Fruit fly (Drosophila melanogaster): Measurements from ENCODE around the gene mmy.

The mmy gene

dm6 chr2L:6473076-6474037 lies at the start of gene mmy:
Gene mmy (minus strand): TSS chr2L:6473904.
- TF ChIP-seq ttk (optimal IDR thresholded peaks at IDR 0.05) (no peak), Sin3A (optimal IDR thresholded peaks at IDR 0.05) (no peak), psq (optimal IDR thresholded peaks at IDR 0.05) (no peak), Myc (optimal IDR thresholded peaks at IDR 0.05) (no peak), insv (optimal IDR thresholded peaks at IDR 0.05) (no peak), h (optimal IDR thresholded peaks at IDR 0.05) (no peak)

dm6 chr2L:6513948-6514347 lies 40.2 kb upstream of the mmy start:
- no peak for TF ChIP-seq Sin3A (optimal IDR thresholded peaks at IDR 0.05)
- no peak for TF ChIP-seq insv (optimal IDR thresholded peaks at IDR 0.05)
- TF ChIP-seq Myc (optimal IDR thresholded peaks at IDR 0.05), result no peak
- no peak for TF ChIP-seq h (optimal IDR thresholded peaks at IDR 0.05)
- no peak for TF ChIP-seq psq (optimal IDR thresholded peaks at IDR 0.05)
- no peak for TF ChIP-seq ttk (optimal IDR thresholded peaks at IDR 0.05)

dm6 chr2L:6508666-6509065 lies 35.0 kb upstream of the mmy start:
- TF ChIP-seq Myc (optimal IDR thresholded peaks at IDR 0.05), result no peak
- TF ChIP-seq ttk (optimal IDR thresholded peaks at IDR 0.05), result no peak
- no peak for TF ChIP-seq insv (optimal IDR thresholded peaks at IDR 0.05)
- no peak for TF ChIP-seq h (optimal IDR thresholded peaks at IDR 0.05)
- no peak for TF ChIP-seq psq (optimal IDR thresholded peaks at IDR 0.05)
- TF ChIP-seq Sin3A (optimal IDR thresholded peaks at IDR 0.05), result no peak

dm6 chr2L:6503724-6504037 lies 30.0 kb upstream of the mmy start:
- no peak for TF ChIP-seq psq (optimal IDR thresholded peaks at IDR 0.05)
- TF ChIP-seq h (optimal IDR thresholded peaks at IDR 0.05), result no peak
- no peak for TF ChIP-seq Myc (optimal IDR thresholded peaks at IDR 0.05)
- no peak for TF ChIP-seq insv (optimal IDR thresholded peaks at IDR 0.05)
- no peak for TF ChIP-seq ttk (optimal IDR thresholded peaks at IDR 0.05)
- TF ChIP-seq Sin3A (optimal IDR thresholded peaks at IDR 0.05), result no peak

dm6 chr2L:6502887-6503723 lies 29.4 kb upstream of the mmy start:
- TF ChIP-seq ttk (optimal IDR thresholded peaks at IDR 0.05) (no peak), Myc (optimal IDR thresholded peaks at IDR 0.05) (no peak), h (optimal IDR thresholded peaks at IDR 0.05) (no peak), Sin3A (optimal IDR thresholded peaks at IDR 0.05) (no peak), psq (optimal IDR thresholded peaks at IDR 0.05) (no peak), insv (optimal IDR thresholded peaks at IDR 0.05) (no peak)

- TF ChIP-seq psq (optimal IDR thresholded peaks at IDR 0.05), result no peak
- no peak for TF ChIP-seq insv (optimal IDR thresholded peaks at IDR 0.05)
- TF ChIP-seq h (optimal IDR thresholded peaks at IDR 0.05), result no peak
- no peak for TF ChIP-seq Sin3A (optimal IDR thresholded peaks at IDR 0.05)
- no peak for TF ChIP-seq Myc (optimal IDR thresholded peaks at IDR 0.05)
- TF ChIP-seq ttk (optimal IDR thresholded peaks at IDR 0.05), result no peak
These were observed 27.1 kb upstream of the mmy start for dm6 chr2L:6500648-6501325.

dm6 chr2L:6498448-6498847 lies 24.7 kb upstream of the mmy start, which contains the start of gene CG31637:
Gene CG31637 (plus strand): TSS chr2L:6498647.
- TF ChIP-seq psq (optimal IDR thresholded peaks at IDR 0.05) (no peak), insv (optimal IDR thresholded peaks at IDR 0.05) (no peak)

dm6 chr2L:6496753-6497152 lies 23.0 kb upstream of the mmy start, which contains the start of gene CG9550:
Gene CG9550 (plus strand): TSS chr2L:6497053.
- TF ChIP-seq h (optimal IDR thresholded peaks at IDR 0.05), result no peak
- TF ChIP-seq Myc (optimal IDR thresholded peaks at IDR 0.05), result no peak
- TF ChIP-seq psq (optimal IDR thresholded peaks at IDR 0.05), result no peak
- no peak for TF ChIP-seq insv (optimal IDR thresholded peaks at IDR 0.05)
- no peak for TF ChIP-seq Sin3A (optimal IDR thresholded peaks at IDR 0.05)
- no peak for TF ChIP-seq ttk (optimal IDR thresholded peaks at IDR 0.05)

- TF ChIP-seq h (optimal IDR thresholded peaks at IDR 0.05) (no peak), Myc (optimal IDR thresholded peaks at IDR 0.05) (no peak), ttk (optimal IDR thresholded peaks at IDR 0.05) (no peak), Sin3A (optimal IDR thresholded peaks at IDR 0.05) (no peak), psq (optimal IDR thresholded peaks at IDR 0.05) (no peak), insv (optimal IDR thresholded peaks at IDR 0.05) (no peak)
These were observed 20.7 kb upstream of the mmy start, which contains the start of gene CG9547 for dm6 chr2L:6494405-6494816. Gene CG9547 (minus strand): TSS chr2L:6494532.

- no peak for TF ChIP-seq Sin3A (optimal IDR thresholded peaks at IDR 0.05)
- no peak for TF ChIP-seq h (optimal IDR thresholded peaks at IDR 0.05)
- TF ChIP-seq psq (optimal IDR thresholded peaks at IDR 0.05), result no peak
- no peak for TF ChIP-seq ttk (optimal IDR thresholded peaks at IDR 0.05)
- TF ChIP-seq Myc (optimal IDR thresholded peaks at IDR 0.05), result no peak
- TF ChIP-seq insv (optimal IDR thresholded peaks at IDR 0.05), result no peak
These were observed 17.1 kb upstream of the mmy start, which contains the start of the genes Phf5a and CG31638 for dm6 chr2L:6490783-6491249. Gene Phf5a (minus strand): TSS chr2L:6490843. Gene CG31638 (plus strand): TSS chr2L:6491061.

- TF ChIP-seq insv (optimal IDR thresholded peaks at IDR 0.05) (no peak), Myc (optimal IDR thresholded peaks at IDR 0.05) (no peak), psq (optimal IDR thresholded peaks at IDR 0.05) (no peak), Sin3A (optimal IDR thresholded peaks at IDR 0.05) (no peak), h (optimal IDR thresholded peaks at IDR 0.05) (no peak), ttk (optimal IDR thresholded peaks at IDR 0.05) (no peak)
These were observed 15.0 kb upstream of the mmy start, which contains the start of the genes KFase and epsilonCOP for dm6 chr2L:6488676-6489140. Gene KFase (minus strand): TSS chr2L:6488756. Gene epsilonCOP (plus strand): TSS chr2L:6489090.

All from Kc167 (cell line).